Worm (Caenorhabditis elegans) whole organism, L4 larva: ENCODE measurements around the gene msp-3.
"Not testable (repeated sequence)": the region's sequence is repeated elsewhere in the genome, so short reads cannot be mapped to it uniquely, and the experiment has no call there.

ENCODE experiments used
- F10B5.3 ChIP-seq: sonication (generic microtip); optimal IDR thresholded peaks from 2 replicates; lab custom pipeline; 2016; ENCODE audit warnings: mild to moderate bottlenecking, missing genetic modification characterization, missing compliant biosample characterization
- F37D6.2 ChIP-seq: sonication (generic microtip); optimal IDR thresholded peaks from 2 replicates; lab custom pipeline; 2016; ENCODE audit warnings: mild to moderate bottlenecking, missing genetic modification characterization, missing compliant biosample characterization
- T20F7.1 ChIP-seq: fragments of 200-800 bp; sonication (Bioruptor generic); optimal IDR thresholded peaks from 2 replicates; lab custom pipeline; 2018; ENCODE audit warnings: mild to moderate bottlenecking, missing genetic modification characterization, missing compliant biosample characterization
- Y105C5A.15 ChIP-seq: fragments of 200-800 bp; sonication (Bioruptor generic); IDR thresholded peaks from 2 replicates; pipeline ENCODE4 v1.3.6; 2022; ENCODE audit warnings: missing genetic modification characterization, missing compliant biosample characterization
- aly-2 ChIP-seq: sonication (generic microtip); optimal IDR thresholded peaks from 2 replicates; lab custom pipeline; 2018; ENCODE audit warnings: missing biosample characterization, missing genetic modification characterization
- arid-1 ChIP-seq: fragments of 200-800 bp; sonication (Bioruptor generic); conservative IDR thresholded peaks from 2 replicates; pipeline ENCODE4 v1.3.6; 2022; ENCODE audit warnings: missing genetic modification reagents, missing genetic modification characterization, missing compliant biosample characterization
- ceh-20 ChIP-seq: fragments of 200-800 bp; sonication (Bioruptor generic); IDR thresholded peaks from 2 replicates; pipeline ENCODE4 v1.3.6; 2022; ENCODE audit warnings: missing genetic modification reagents, missing genetic modification characterization, missing compliant biosample characterization
- ceh-32 ChIP-seq: sonication (generic microtip); optimal IDR thresholded peaks from 2 replicates; lab custom pipeline; 2016; ENCODE audit warnings: mild to moderate bottlenecking, missing genetic modification characterization, missing compliant biosample characterization; ENCODE audit not compliant: poor library complexity
- cey-2 ChIP-seq: sonication (generic microtip); optimal IDR thresholded peaks from 3 replicates; lab custom pipeline; 2017; ENCODE audit warnings: missing genetic modification characterization, mild to moderate bottlenecking, missing compliant biosample characterization, antibody characterized with exemption, borderline replicate concordance; ENCODE audit not compliant: insufficient read depth
- daf-16 ChIP-seq, 3 experiments: sonication (generic microtip); optimal IDR thresholded peaks; 2 replicates each; lab custom pipeline; 2016 to 2017; ENCODE audit warnings: missing genetic modification characterization in 3 of 3, missing genetic modification reagents in 3 of 3, mild to moderate bottlenecking in 2 of 3, missing compliant biosample characterization in 2 of 3, missing biosample characterization in 1 of 3, moderate library complexity in 1 of 3
- daf-8 ChIP-seq: fragments of 200-800 bp; sonication (Bioruptor generic); IDR thresholded peaks from 2 replicates; pipeline ENCODE4 v1.3.6; 2022; ENCODE audit warnings: missing genetic modification characterization, missing compliant biosample characterization
- dmd-6 ChIP-seq: fragments of 200-800 bp; sonication (Bioruptor generic); IDR thresholded peaks from 2 replicates; pipeline ENCODE4 v1.3.6; 2022; ENCODE audit warnings: missing genetic modification reagents, missing genetic modification characterization, missing compliant biosample characterization
- dmd-9 ChIP-seq: fragments of 200-800 bp; sonication (Bioruptor generic); IDR thresholded peaks from 2 replicates; pipeline ENCODE4 v1.3.6; 2022; ENCODE audit warnings: missing genetic modification reagents, missing genetic modification characterization, missing compliant biosample characterization
- dpl-1 ChIP-seq: fragments of 150-350 bp; optimal IDR thresholded peaks from 2 replicates; lab custom pipeline; 2014; ENCODE audit warnings: missing biosample characterization, missing genetic modification reagents, missing genetic modification characterization
- duxl-1 ChIP-seq: sonication (generic microtip); optimal IDR thresholded peaks from 2 replicates; lab custom pipeline; 2016; ENCODE audit warnings: mild to moderate bottlenecking, missing genetic modification characterization, moderate library complexity, missing compliant biosample characterization; ENCODE audit not compliant: poor library complexity
- hlh-11 ChIP-seq: fragments of 200-800 bp; sonication (Bioruptor generic); optimal IDR thresholded peaks from 2 replicates; lab custom pipeline; 2018; ENCODE audit warnings: mild to moderate bottlenecking, missing genetic modification characterization, missing compliant biosample characterization
- lin-38 ChIP-seq: fragments of 200-800 bp; sonication (Bioruptor generic); IDR thresholded peaks from 2 replicates; pipeline ENCODE4 v1.3.6; 2022; ENCODE audit warnings: missing genetic modification reagents, missing genetic modification characterization, missing compliant biosample characterization
- lin-39 ChIP-seq: fragments of 150-350 bp; optimal IDR thresholded peaks from 2 replicates; lab custom pipeline; 2014; ENCODE audit warnings: missing biosample characterization, missing genetic modification reagents, missing genetic modification characterization
- madf-9 ChIP-seq: fragments of 200-800 bp; sonication (Bioruptor generic); conservative IDR thresholded peaks from 2 replicates; pipeline ENCODE4 v1.3.6; 2022; ENCODE audit warnings: missing genetic modification reagents, missing genetic modification characterization, missing compliant biosample characterization
- mep-1 ChIP-seq: fragments of 150-350 bp; sonication (generic microtip); optimal IDR thresholded peaks from 3 replicates; lab custom pipeline; 2014; ENCODE audit warnings: missing biosample characterization, missing genetic modification characterization
- mes-2 ChIP-seq: sonication (generic microtip); optimal IDR thresholded peaks from 2 replicates; lab custom pipeline; 2016; ENCODE audit warnings: missing genotype, mild to moderate bottlenecking, missing genetic modification characterization, missing compliant biosample characterization; ENCODE audit not compliant: poor library complexity, severe bottlenecking
- mxl-2 ChIP-seq: fragments of 200-800 bp; sonication (Bioruptor generic); conservative IDR thresholded peaks from 2 replicates; pipeline ENCODE4 v1.3.6; 2022; ENCODE audit warnings: missing genetic modification reagents, missing genetic modification characterization, missing compliant biosample characterization
- nhr-237 ChIP-seq: sonication (generic microtip); optimal IDR thresholded peaks from 2 replicates; lab custom pipeline; 2017; ENCODE audit warnings: missing biosample characterization, missing genetic modification characterization
- nhr-25 ChIP-seq: sonication (generic microtip); optimal IDR thresholded peaks from 2 replicates; lab custom pipeline; 2017; ENCODE audit warnings: missing genetic modification characterization, mild to moderate bottlenecking, missing compliant biosample characterization, antibody characterized with exemption, moderate library complexity, borderline replicate concordance; ENCODE audit not compliant: insufficient read depth
- nhr-41 ChIP-seq: fragments of 200-800 bp; sonication (Bioruptor generic); IDR thresholded peaks from 2 replicates; pipeline ENCODE4 v1.3.6; 2022; ENCODE audit warnings: missing genetic modification reagents, missing genetic modification characterization, missing compliant biosample characterization
- pha-4 ChIP-seq, 2 experiments: fragments of 150-350 bp in 1 of 2; fragments of 200-800 bp in 1 of 2; sonication (Bioruptor generic) in 1 of 2; IDR thresholded peaks in 1 of 2; optimal IDR thresholded peaks in 1 of 2; 2 replicates each; pipeline versions ENCODE4 v1.3.6 to Lab custom; 2014 to 2022; ENCODE audit warnings: missing genetic modification characterization in 2 of 2, missing genetic modification reagents in 2 of 2, missing biosample characterization in 1 of 2, missing compliant biosample characterization in 1 of 2
- php-3 ChIP-seq: fragments of 200-800 bp; sonication (Bioruptor generic); IDR thresholded peaks from 2 replicates; pipeline ENCODE4 v1.3.6; 2022; ENCODE audit warnings: missing genetic modification reagents, missing genetic modification characterization, missing compliant biosample characterization
- pqm-1 ChIP-seq: sonication (generic microtip); optimal IDR thresholded peaks from 2 replicates; lab custom pipeline; 2017; ENCODE audit warnings: missing biosample characterization, missing genetic modification characterization
- rbr-2 ChIP-seq: sonication (generic microtip); optimal IDR thresholded peaks from 2 replicates; lab custom pipeline; 2016; ENCODE audit warnings: missing genotype, missing genetic modification characterization, missing compliant biosample characterization
- tag-97 ChIP-seq: fragments of 200-800 bp; sonication (Bioruptor generic); IDR thresholded peaks from 2 replicates; pipeline ENCODE4 v1.3.6; 2022; ENCODE audit warnings: missing genetic modification characterization, missing compliant biosample characterization
- tra-1 ChIP-seq: fragments of 200-800 bp; sonication (Bioruptor generic); IDR thresholded peaks from 2 replicates; pipeline ENCODE4 v1.3.6; 2022; ENCODE audit warnings: missing genetic modification reagents, missing genetic modification characterization, missing compliant biosample characterization

The msp-3 gene

ce11 chrII:4786181-4786580 is at the start of gene msp-3:
Gene msp-3 (minus strand): TSS chrII:4786281.
- no peak for TF ChIP-seq madf-9 (GFP tag; lab: Robert Waterston, UW)
- TF ChIP-seq tag-97 (GFP tag; lab: Robert Waterston, UW): no peak
- no peak for TF ChIP-seq daf-16 (GFP tag; optimal IDR thresholded peaks at IDR 0.05; lab: Kevin White, UChicago)
- TF ChIP-seq daf-16 (tag; optimal IDR thresholded peaks at IDR 0.05; lab: Kevin White, UChicago): no peak
- no peak for TF ChIP-seq nhr-25
- no peak for TF ChIP-seq pha-4 (GFP tag; IDR thresholded peaks at IDR 0.05; lab: Robert Waterston, UW)
- no peak for TF ChIP-seq pha-4 (tag; optimal IDR thresholded peaks at IDR 0.05; lab: Kevin White, UChicago)
- TF ChIP-seq F10B5.3: no peak
- no peak for TF ChIP-seq mes-2 (tag; lab: Kevin White, UChicago)
- no peak for TF ChIP-seq daf-8 (GFP tag; lab: Robert Waterston, UW)
- TF ChIP-seq, all 104 proteins: peak for 0

ce11 chrII:4834761-4835160 is 48.7 kb upstream of the msp-3 start, which contains the start of the genes C33F10.11 and C33F10.1:
Gene C33F10.11 (minus strand): TSS chrII:4834861.
Gene C33F10.1 (plus strand): TSS chrII:4835023.
- TF ChIP-seq ceh-32: no peak
- no peak for TF ChIP-seq nhr-41
- no peak for TF ChIP-seq hlh-11
- no peak for TF ChIP-seq aly-2 (tag; lab: Kevin White, UChicago)
- TF ChIP-seq cey-2 (tag; lab: Kevin White, UChicago): no peak
- no peak for TF ChIP-seq lin-39 (tag; lab: Kevin White, UChicago)
- TF ChIP-seq dmd-6 (GFP tag; lab: Robert Waterston, UW): no peak
- TF ChIP-seq F10B5.3: no peak
- no peak for TF ChIP-seq arid-1 (GFP tag; lab: Robert Waterston, UW)
- no peak for TF ChIP-seq mep-1
- no peak for TF ChIP-seq duxl-1 (tag; lab: Kevin White, UChicago)
- TF ChIP-seq pqm-1 (tag; lab: Kevin White, UChicago): no peak
- TF ChIP-seq lin-38 (GFP tag; lab: Robert Waterston, UW): no peak
- no peak for TF ChIP-seq dpl-1 (GFP tag; lab: Kevin White, UChicago)
- TF ChIP-seq nhr-237 (tag; lab: Kevin White, UChicago): no peak
- TF ChIP-seq mxl-2 (GFP tag; lab: Robert Waterston, UW): no peak
- TF ChIP-seq Y105C5A.15: no peak
- no peak for TF ChIP-seq tra-1 (GFP tag; lab: Robert Waterston, UW)
- no peak for TF ChIP-seq dmd-9 (GFP tag; lab: Robert Waterston, UW)
- no peak for TF ChIP-seq F37D6.2 (tag; lab: Kevin White, UChicago)

ce11 chrII:4827734-4828609 is 41.9 kb upstream of the msp-3 start, which contains the start of the genes fbxb-88 and tbck-1:
Gene fbxb-88 (minus strand): TSS chrII:4827884.
Gene tbck-1 (plus strand): TSS chrII:4828559.
- peak; percentile 58 for TF ChIP-seq T20F7.1 (GFP tag; lab: Kevin White, UChicago)
- TF ChIP-seq daf-8 (GFP tag; lab: Robert Waterston, UW): no peak
- peak; percentile 96 for TF ChIP-seq dpl-1 (GFP tag; lab: Kevin White, UChicago)
- TF ChIP-seq rbr-2: peak; percentile 38

ce11 chrII:4825133-4825532 is 39.1 kb upstream of the msp-3 start, which contains the start of the genes C33F10.8 and msp-40:
Gene C33F10.8 (minus strand): TSS chrII:4825233.
Gene msp-40 (plus strand): TSS chrII:4825414.
- TF ChIP-seq ceh-20 (GFP tag; lab: Robert Waterston, UW); php-3 (GFP tag; lab: Robert Waterston, UW); T20F7.1 (GFP tag; lab: Kevin White, UChicago): not testable (repeated sequence)
